Fruit fly (Drosophila melanogaster) whole organism, embryonic: Measurements from ENCODE around the gene Ir40a.

Experiments
- Asciz ChIP-seq: fragments of 200-800 bp; sonication (Bioruptor generic); optimal IDR thresholded peaks from 2 replicates; lab custom pipeline; 2017; ENCODE audit warnings: missing biosample characterization, mild to moderate bottlenecking, missing genetic modification characterization, missing genetic modification reagents
- Atf6 ChIP-seq: fragments of 200-800 bp; sonication (Bioruptor generic); IDR thresholded peaks from 2 replicates; pipeline ENCODE4 v1.3.6; 2022; ENCODE audit warnings: missing biosample characterization, missing genetic modification characterization
- Awh ChIP-seq: fragments of 200-800 bp; sonication (Bioruptor generic); IDR thresholded peaks from 2 replicates; pipeline ENCODE4, ENCODE4 v1.3.6; 2022; ENCODE audit warnings: missing biosample characterization, missing genetic modification characterization
- Bdp1 ChIP-seq: fragments of 200-800 bp; sonication (Bioruptor generic); optimal IDR thresholded peaks from 3 replicates; lab custom pipeline; 2016; ENCODE audit warnings: missing biosample characterization, missing genetic modification characterization
- CG10366 ChIP-seq: fragments of 200-800 bp; sonication (Bioruptor generic); IDR thresholded peaks from 2 replicates; pipeline ENCODE4 v1.3.6; 2022; ENCODE audit warnings: missing biosample characterization, missing genetic modification characterization
- CG14860 ChIP-seq: fragments of 200-800 bp; sonication (Bioruptor generic); IDR thresholded peaks from 3 replicates; pipeline ENCODE4 v1.3.6; 2022; ENCODE audit warnings: missing biosample characterization, missing genetic modification characterization; ENCODE audit not compliant: partially characterized antibody
- CG32772 ChIP-seq: fragments of 200-800 bp; sonication (Bioruptor generic); IDR thresholded peaks from 2 replicates; pipeline ENCODE4 v1.3.6; 2022; ENCODE audit warnings: missing biosample characterization, missing genetic modification characterization
- CG34422 ChIP-seq: fragments of 200-800 bp; sonication (Bioruptor generic); IDR thresholded peaks from 3 replicates; pipeline ENCODE4 v1.3.6; 2022; ENCODE audit warnings: missing biosample characterization, missing genetic modification characterization
- CG5953 ChIP-seq: fragments of 200-800 bp; sonication (Bioruptor generic); IDR thresholded peaks from 2 replicates; pipeline ENCODE4 v1.3.6; 2022; ENCODE audit warnings: missing biosample characterization, missing genetic modification characterization
- CG8478 ChIP-seq: fragments of >200 bp; optimal IDR thresholded peaks from 2 replicates; lab custom pipeline; 2018
- CHES-1-like ChIP-seq: fragments of 200-800 bp; sonication (Bioruptor generic); optimal IDR thresholded peaks from 2 replicates; lab custom pipeline; 2016; ENCODE audit warnings: missing biosample characterization, missing genetic modification characterization
- CTCF ChIP-seq: fragments of 200-800 bp; sonication (Bioruptor generic); optimal IDR thresholded peaks from 2 replicates; lab custom pipeline; 2017; ENCODE audit warnings: missing biosample characterization, mild to moderate bottlenecking, missing genetic modification characterization, moderate library complexity
- D19B ChIP-seq: fragments of 200-800 bp; sonication (Bioruptor generic); optimal IDR thresholded peaks from 2 replicates; lab custom pipeline; 2017; ENCODE audit warnings: missing biosample characterization, mild to moderate bottlenecking, missing genetic modification characterization
- ERR ChIP-seq: fragments of 200-800 bp; sonication (Bioruptor generic); optimal IDR thresholded peaks from 2 replicates; lab custom pipeline; 2016; ENCODE audit warnings: missing biosample characterization, missing genetic modification characterization
- GATAe ChIP-seq: fragments of 200-800 bp; sonication (Bioruptor generic); conservative IDR thresholded peaks from 2 replicates; pipeline ENCODE4 v1.3.6; 2022; ENCODE audit warnings: missing biosample characterization, missing genetic modification characterization
- HLH4C ChIP-seq: fragments of 200-800 bp; sonication (Bioruptor generic); IDR thresholded peaks from 3 replicates; pipeline ENCODE4 v1.3.6; 2022; ENCODE audit warnings: missing biosample characterization, missing genetic modification characterization; ENCODE audit not compliant: partially characterized antibody
- HLHmδ ChIP-seq: fragments of 200-800 bp; sonication (Bioruptor generic); optimal IDR thresholded peaks from 2 replicates; lab custom pipeline; 2018; ENCODE audit warnings: missing biosample characterization, mild to moderate bottlenecking, missing genetic modification characterization, moderate library complexity
- Hr3 ChIP-seq: fragments of 200-800 bp; sonication (Bioruptor generic); optimal IDR thresholded peaks from 3 replicates; lab custom pipeline; 2016; ENCODE audit warnings: missing biosample characterization, missing genetic modification characterization
- Nf-YA ChIP-seq: fragments of 200-800 bp; sonication (Bioruptor generic); IDR thresholded peaks from 2 replicates; pipeline ENCODE4 v1.3.6; 2022; ENCODE audit warnings: missing biosample characterization, missing genetic modification characterization
- Optix ChIP-seq: fragments of 200-800 bp; sonication (Bioruptor generic); IDR thresholded peaks from 3 replicates; pipeline ENCODE4 v1.3.6; 2022; ENCODE audit warnings: missing biosample characterization, missing genetic modification characterization
- Pdp1 ChIP-seq, 2 experiments: fragments of 200-800 bp; sonication (Bioruptor generic); optimal IDR thresholded peaks; 3 replicates each; lab custom pipeline; 2016; ENCODE audit warnings: missing biosample characterization in 2 of 2, missing genetic modification characterization in 2 of 2, mild to moderate bottlenecking in 1 of 2, moderate library complexity in 1 of 2
- Sin3A ChIP-seq: fragments of >200 bp; optimal IDR thresholded peaks from 2 replicates; lab custom pipeline; 2018
- Sox100B ChIP-seq: fragments of 200-800 bp; sonication (Bioruptor generic); optimal IDR thresholded peaks from 3 replicates; lab custom pipeline; 2018; ENCODE audit warnings: missing biosample characterization, mild to moderate bottlenecking, missing genetic modification characterization
- Stat92E ChIP-seq, 3 experiments: fragments of >200 bp in 2 of 3; fragments of 200-800 bp in 1 of 3; sonication (Bioruptor generic) in 1 of 3; optimal IDR thresholded peaks; 2 replicates each; lab custom pipeline; 2017 to 2019; ENCODE audit warnings: missing biosample characterization in 3 of 3, missing genetic modification characterization in 3 of 3, mild to moderate bottlenecking in 1 of 3, moderate library complexity in 1 of 3
- al ChIP-seq: fragments of 200-800 bp; sonication (Bioruptor generic); IDR thresholded peaks from 2 replicates; pipeline ENCODE4 v1.3.6; 2022; ENCODE audit warnings: missing biosample characterization, missing genetic modification characterization
- bowl ChIP-seq: fragments of 200-800 bp; sonication (Bioruptor generic); IDR thresholded peaks from 2 replicates; pipeline ENCODE4 v1.3.6; 2022; ENCODE audit warnings: missing biosample characterization, missing genetic modification characterization
- chinmo ChIP-seq: fragments of 200-800 bp; sonication (Bioruptor generic); IDR thresholded peaks from 4 replicates; pipeline ENCODE4 v1.3.6; 2022; ENCODE audit warnings: missing biosample characterization, missing genetic modification characterization; ENCODE audit not compliant: partially characterized antibody
- cwo ChIP-seq: fragments of 200-800 bp; sonication (Bioruptor generic); optimal IDR thresholded peaks from 3 replicates; lab custom pipeline; 2017; ENCODE audit warnings: missing biosample characterization, missing genetic modification characterization, mild to moderate bottlenecking, moderate library complexity, missing genetic modification reagents
- dm ChIP-seq: fragments of 200-800 bp; sonication (Bioruptor generic); optimal IDR thresholded peaks from 3 replicates; lab custom pipeline; 2016; ENCODE audit warnings: missing biosample characterization, missing genetic modification characterization
- eve ChIP-seq, 2 experiments: fragments of >200 bp; optimal IDR thresholded peaks; 2 replicates each; lab custom pipeline; 2017; ENCODE audit warnings: missing biosample characterization in 2 of 2, missing genetic modification characterization in 2 of 2
- ftz-f1 ChIP-seq: fragments of 200-800 bp; sonication (Bioruptor generic); optimal IDR thresholded peaks from 2 replicates; lab custom pipeline; 2016; ENCODE audit warnings: missing biosample characterization, missing genetic modification characterization
- gce ChIP-seq: fragments of 200-800 bp; sonication (Bioruptor generic); IDR thresholded peaks from 3 replicates; pipeline ENCODE4 v1.3.6; 2022; ENCODE audit warnings: missing biosample characterization, missing genetic modification characterization
- gem ChIP-seq: fragments of 200-800 bp; sonication (Bioruptor generic); optimal IDR thresholded peaks from 2 replicates; lab custom pipeline; 2019; ENCODE audit warnings: missing biosample characterization, mild to moderate bottlenecking, missing genetic modification characterization, moderate library complexity
- her ChIP-seq: fragments of 200-800 bp; sonication (Bioruptor generic); optimal IDR thresholded peaks from 2 replicates; lab custom pipeline; 2016; ENCODE audit warnings: missing biosample characterization, missing genetic modification characterization
- hth ChIP-seq: fragments of >200 bp; optimal IDR thresholded peaks from 2 replicates; lab custom pipeline; 2017; ENCODE audit warnings: inconsistent platforms
- inv ChIP-seq: fragments of 200-800 bp; sonication (Bioruptor generic); IDR thresholded peaks from 2 replicates; pipeline ENCODE4 v1.3.6; 2022; ENCODE audit warnings: missing biosample characterization, missing genetic modification characterization; ENCODE audit not compliant: partially characterized antibody
- kay ChIP-seq: fragments of 200-800 bp; sonication (Bioruptor generic); optimal IDR thresholded peaks from 2 replicates; lab custom pipeline; 2016; ENCODE audit warnings: missing biosample characterization, missing genetic modification characterization
- klu ChIP-seq: fragments of 200-800 bp; sonication (Bioruptor generic); IDR thresholded peaks from 2 replicates; pipeline ENCODE4 v1.3.6; 2022; ENCODE audit warnings: missing biosample characterization, missing genetic modification characterization
- kni ChIP-seq: fragments of 200-800 bp; sonication (Bioruptor generic); optimal IDR thresholded peaks from 3 replicates; lab custom pipeline; 2017; ENCODE audit warnings: mild to moderate bottlenecking, missing biosample characterization, missing genetic modification reagents, missing genetic modification characterization
- lov ChIP-seq, 2 experiments: fragments of 200-800 bp in 1 of 2; fragments of >200 bp in 1 of 2; sonication (Bioruptor generic) in 1 of 2; IDR thresholded peaks in 1 of 2; optimal IDR thresholded peaks in 1 of 2; 2 replicates in 1 of 2; 3 replicates in 1 of 2; pipeline versions ENCODE4 v1.3.6 to Lab custom; 2017 to 2022; ENCODE audit warnings: missing biosample characterization in 1 of 2, missing genetic modification characterization in 1 of 2
- mld ChIP-seq: fragments of 200-800 bp; sonication (Bioruptor generic); IDR thresholded peaks from 3 replicates; pipeline ENCODE4 v1.3.6; 2022; ENCODE audit warnings: missing biosample characterization, missing genetic modification characterization; ENCODE audit not compliant: partially characterized antibody
- oc ChIP-seq: fragments of 200-800 bp; sonication (Bioruptor generic); optimal IDR thresholded peaks from 2 replicates; lab custom pipeline; 2018; ENCODE audit warnings: missing biosample characterization, mild to moderate bottlenecking, missing genetic modification characterization, moderate library complexity
- pb ChIP-seq: fragments of 200-800 bp; sonication (Bioruptor generic); optimal IDR thresholded peaks from 3 replicates; lab custom pipeline; 2016; ENCODE audit warnings: missing biosample characterization, missing genetic modification characterization
- prd ChIP-seq, 3 experiments: fragments of >200 bp in 2 of 3; fragments of 200-800 bp in 1 of 3; sonication (Bioruptor generic) in 1 of 3; optimal IDR thresholded peaks in 2 of 3; IDR thresholded peaks in 1 of 3; 2 replicates in 2 of 3; 3 replicates in 1 of 3; pipeline versions ENCODE4 v1.3.6 to Lab custom; 2017 to 2022; ENCODE audit warnings: missing biosample characterization in 1 of 3, missing genetic modification characterization in 1 of 3
- sim ChIP-seq: fragments of 200-800 bp; sonication (Bioruptor generic); IDR thresholded peaks from 2 replicates; pipeline ENCODE4 v1.3.6; 2022; ENCODE audit warnings: missing biosample characterization, missing genetic modification characterization
- slou ChIP-seq: fragments of 200-800 bp; sonication (Bioruptor generic); optimal IDR thresholded peaks from 3 replicates; lab custom pipeline; 2016; ENCODE audit warnings: missing biosample characterization, missing genetic modification characterization
- trh ChIP-seq: fragments of 200-800 bp; sonication (Bioruptor generic); optimal IDR thresholded peaks from 2 replicates; lab custom pipeline; 2016; ENCODE audit warnings: missing biosample characterization, missing genetic modification characterization
- ttk ChIP-seq: fragments of 200-800 bp; sonication (Bioruptor generic); IDR thresholded peaks from 2 replicates; pipeline ENCODE4 v2.1.2; 2022; ENCODE audit warnings: missing biosample characterization, missing genetic modification characterization
- tup ChIP-seq: fragments of 200-800 bp; sonication (Bioruptor generic); optimal IDR thresholded peaks from 2 replicates; lab custom pipeline; 2016; ENCODE audit warnings: missing biosample characterization, mild to moderate bottlenecking, missing genetic modification characterization, moderate library complexity
- twi ChIP-seq: fragments of 200-800 bp; optimal IDR thresholded peaks from 2 replicates; lab custom pipeline; 2019; ENCODE audit warnings: missing biosample characterization, mild to moderate bottlenecking, missing genetic modification characterization, moderate library complexity

Ir40a gene

DNA sequence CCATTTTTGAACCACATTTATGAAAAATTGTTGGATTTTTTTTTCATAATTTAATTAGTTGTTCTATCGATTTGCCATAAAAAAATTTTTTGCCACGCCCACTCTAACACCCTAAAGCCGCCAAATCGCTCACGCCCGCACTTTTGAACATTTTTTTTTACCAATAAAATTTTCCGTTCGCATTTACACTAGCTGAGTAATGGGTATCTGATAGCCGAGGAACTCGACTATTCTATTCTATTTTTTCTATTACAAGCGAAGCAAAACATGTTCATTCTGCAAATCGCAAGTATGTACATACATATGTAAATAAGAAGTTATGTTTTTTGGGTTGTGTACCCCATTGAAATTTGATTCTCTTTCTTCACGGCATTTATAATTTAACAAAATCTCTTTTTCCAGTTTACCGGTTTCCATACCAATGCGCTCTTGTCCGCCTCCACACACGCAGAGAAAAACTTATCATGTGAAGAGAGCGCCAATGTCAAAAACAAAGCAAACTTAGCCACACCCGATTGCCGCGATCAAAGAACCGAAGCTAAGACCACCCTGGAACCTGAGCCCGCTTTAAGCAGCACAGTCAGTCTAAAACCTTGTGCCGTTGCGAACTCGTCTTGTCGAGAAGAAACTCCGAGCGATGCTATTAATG is 68.8 kb downstream of the Ir40a start (continued):
- 0 out of 4 replicates have a peak, but pooled peaks have one; percentile 52 for TF ChIP-seq chinmo (GFP tag; lab: Robert Waterston, UW)
- no peak for TF ChIP-seq ttk (GFP tag; lab: Robert Waterston, UW)
- TF ChIP-seq CTCF (GFP tag; lab: Kevin White, UChicago): no peak
- TF ChIP-seq CG32772 (GFP tag; lab: Robert Waterston, UW): no peak
- TF ChIP-seq bowl: no peak
- TF ChIP-seq Nf-YA (GFP tag; lab: Robert Waterston, UW): no peak
- no peak for TF ChIP-seq Sin3A (lab: Kevin White, UChicago)
- no peak for TF ChIP-seq Stat92E (GFP tag; optimal IDR thresholded peaks at IDR 0.05; lab: Kevin White, UChicago)
- TF ChIP-seq hth: no peak
- TF ChIP-seq HLHmδ: no peak
- no peak for TF ChIP-seq prd (optimal IDR thresholded peaks at IDR 0.05; lab: Kevin White, UChicago)
- TF ChIP-seq prd (GFP tag; IDR thresholded peaks at IDR 0.05; lab: Robert Waterston, UW): no peak
- no peak for TF ChIP-seq Hr3 (GFP tag; lab: Kevin White, UChicago)
- TF ChIP-seq tup (GFP tag; lab: Kevin White, UChicago): no peak
- no peak for TF ChIP-seq dm (GFP tag; lab: Kevin White, UChicago)
- TF ChIP-seq eve (GFP tag; optimal IDR thresholded peaks at IDR 0.05; lab: Kevin White, UChicago): no peak
- no peak for TF ChIP-seq kay (GFP tag; lab: Kevin White, UChicago)
- TF ChIP-seq ftz-f1: no peak
- TF ChIP-seq Pdp1 (GFP tag; optimal IDR thresholded peaks at IDR 0.05; lab: Kevin White, UChicago): no peak
- no peak for TF ChIP-seq sim (GFP tag; lab: Robert Waterston, UW)
- TF ChIP-seq cwo (GFP tag; lab: Kevin White, UChicago): no peak
- no peak for TF ChIP-seq Optix
- peak; percentile 26; the same call in 1 of the 2 replicates for TF ChIP-seq inv (GFP tag; lab: Robert Waterston, UW)
- TF ChIP-seq GATAe (GFP tag; lab: Robert Waterston, UW): no peak
- no peak for TF ChIP-seq CG5953 (GFP tag; lab: Robert Waterston, UW)
- no peak for TF ChIP-seq oc (tag; lab: Kevin White, UChicago)
- no peak for TF ChIP-seq CG8478 (lab: Kevin White, UChicago)
- peak; percentile 88 for TF ChIP-seq HLH4C
- no peak for TF ChIP-seq Awh (GFP tag; lab: Robert Waterston, UW)
- TF ChIP-seq CG14860 (GFP tag; lab: Robert Waterston, UW): peak; percentile 73
- TF ChIP-seq mld (GFP tag; lab: Robert Waterston, UW): peak; percentile 55; the same call in 1 of the 3 replicates
- no peak for TF ChIP-seq gce (GFP tag; lab: Robert Waterston, UW)
- no peak for TF ChIP-seq klu (GFP tag; lab: Robert Waterston, UW)
- TF ChIP-seq Atf6 (GFP tag; lab: Robert Waterston, UW): 0 out of 2 replicates have a peak, but pooled peaks have one; percentile 11
- no peak for TF ChIP-seq lov (optimal IDR thresholded peaks at IDR 0.05; lab: Kevin White, UChicago)
- TF ChIP-seq lov (GFP tag; IDR thresholded peaks at IDR 0.05; lab: Robert Waterston, UW): no peak
- TF ChIP-seq D19B (GFP tag; lab: Kevin White, UChicago): peak; percentile 65
- TF ChIP-seq CG10366 (GFP tag; lab: Robert Waterston, UW): no peak
- no peak for TF ChIP-seq ERR (GFP tag; lab: Kevin White, UChicago)
- TF ChIP-seq pb (GFP tag; lab: Kevin White, UChicago): no peak
- no peak for TF ChIP-seq twi (tag; lab: Kevin White, UChicago)
- no peak for TF ChIP-seq Sox100B (GFP tag; lab: Kevin White, UChicago)
- no peak for TF ChIP-seq CHES-1-like (GFP tag; lab: Kevin White, UChicago)
- TF ChIP-seq al (GFP tag; lab: Robert Waterston, UW): no peak
- no peak for TF ChIP-seq trh (GFP tag; lab: Kevin White, UChicago)
- no peak for TF ChIP-seq her (GFP tag; lab: Kevin White, UChicago)
- no peak for TF ChIP-seq kni (GFP tag; lab: Kevin White, UChicago)
- no peak for TF ChIP-seq Bdp1 (GFP tag; lab: Kevin White, UChicago)
- TF ChIP-seq gem (tag; lab: Kevin White, UChicago): no peak
- TF ChIP-seq Asciz (GFP tag; lab: Kevin White, UChicago): no peak
- TF ChIP-seq slou (GFP tag; lab: Kevin White, UChicago): no peak
- no peak for TF ChIP-seq CG34422 (GFP tag; lab: Robert Waterston, UW)
